Fruit fly (Drosophila melanogaster) S2 (cell line): ENCODE results near the gene Vha100-1.

Source experiments
- CG8478 ChIP-seq: fragments of >200 bp; optimal IDR thresholded peaks from 2 replicates; lab custom pipeline; 2018
- CTCF ChIP-seq, 2 experiments: fragments of >200 bp; optimal IDR thresholded peaks; 2 replicates each; lab custom pipeline; 2018

The Vha100-1 gene

dm6 chr3R:29153197-29153644 is 22.2 kb downstream of the Vha100-1 start, which contains the start of the genes Slbp and Rpn2:
Slbp (minus strand) TSS chr3R:29153266.
Rpn2 (plus strand) TSS chr3R:29153524.
- no peak for TF ChIP-seq CTCF (optimal IDR thresholded peaks at IDR 0.05; lab: Kevin White, UChicago)
- TF ChIP-seq CG8478 = no peak

DNA sequence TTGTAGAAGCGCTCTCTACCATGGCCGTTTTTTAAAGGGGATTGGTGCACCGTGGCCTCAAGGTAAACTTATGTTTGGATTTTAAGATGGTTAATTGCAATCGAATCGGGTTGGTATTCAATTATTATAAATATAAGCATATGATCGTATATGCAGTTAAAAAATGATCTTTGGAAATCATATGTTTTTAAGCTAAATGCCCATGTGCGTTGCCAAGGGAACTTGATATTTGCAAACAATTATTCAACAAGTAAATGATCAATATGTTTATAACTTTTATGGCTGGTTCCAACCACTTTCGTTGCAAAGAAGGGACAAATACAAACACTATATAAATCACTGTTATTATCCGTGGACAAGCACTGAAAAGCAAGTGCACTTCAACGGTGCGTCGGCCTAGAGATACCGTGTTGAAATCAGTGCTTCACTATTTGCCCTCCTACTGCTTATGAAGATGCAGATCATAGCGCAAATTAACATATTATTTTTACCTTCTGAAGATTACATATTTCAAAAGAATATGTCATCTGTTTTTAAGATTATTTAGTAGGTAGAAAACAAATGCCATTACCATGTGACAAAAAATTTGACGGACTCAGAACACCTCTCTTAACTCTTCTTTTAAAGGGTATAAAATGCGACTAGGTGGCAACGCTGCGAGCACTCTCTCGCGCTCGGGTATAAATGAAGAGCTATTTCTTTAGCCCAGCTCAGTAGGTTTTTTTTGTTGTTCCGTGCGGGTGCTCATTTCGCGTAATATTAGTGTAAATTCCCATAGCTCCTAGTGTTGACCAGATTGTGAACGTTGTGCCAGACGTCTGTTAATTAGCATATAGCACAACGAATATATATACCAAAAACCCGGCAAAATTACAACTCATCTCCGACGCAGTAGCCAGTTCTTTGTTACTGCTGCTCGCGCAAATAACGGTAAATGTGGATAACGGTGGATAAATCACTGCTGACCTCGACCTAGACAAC is 26.7 kb downstream of the Vha100-1 start, which contains the start of gene rdog:
rdog (plus strand) TSS at position 705 of the 981 bp plus-strand sequence.
- no peak for TF ChIP-seq CTCF (optimal IDR thresholded peaks at IDR 0.05; lab: Kevin White, UChicago)
- TF ChIP-seq CG8478 = no peak

DNA sequence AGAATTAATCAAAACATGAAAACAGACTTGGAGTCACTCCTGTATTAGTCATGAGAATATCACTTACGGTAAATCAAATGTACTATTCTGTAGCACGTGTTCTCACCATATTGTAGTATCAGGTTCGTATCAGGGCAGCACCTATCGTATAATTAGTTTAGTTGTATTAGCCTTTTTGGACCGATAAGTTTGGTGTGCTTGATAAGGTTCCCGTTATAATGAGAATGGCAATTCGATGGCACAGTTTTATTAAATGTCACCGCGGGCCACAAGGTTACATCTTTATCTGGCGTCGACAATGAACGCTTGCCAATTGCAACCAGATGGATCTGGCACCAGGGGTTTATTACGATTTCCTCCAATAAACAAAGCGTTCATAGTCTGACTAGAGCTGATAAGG is 27.7 kb downstream of the Vha100-1 start:
- TF ChIP-seq CTCF (optimal IDR thresholded peaks at IDR 0.05; lab: Kevin White, UChicago) (no peak), CG8478 (no peak)

dm6 chr3R:29159620-29160019 is 28.6 kb downstream of the Vha100-1 start:
- TF ChIP-seq CTCF (optimal IDR thresholded peaks at IDR 0.05; lab: Kevin White, UChicago) (no peak), CG8478 (no peak)

- TF ChIP-seq CTCF (optimal IDR thresholded peaks at IDR 0.05; lab: Kevin White, UChicago) (no peak), CG8478 (no peak)
Measured at dm6 chr3R:29164930-29165693, 34.1 kb downstream of the Vha100-1 start, which contains the start of gene CG11898. CG11898 (plus strand) TSS chr3R:29165643.
